Worm (Caenorhabditis elegans) whole organism, L4 larva: ENCODE measurements around the gene ufd-3.

Experiments used
- Y75B8A.6 ChIP-seq: fragments of 200-800 bp; sonication (Bioruptor generic); IDR thresholded peaks from 2 replicates; pipeline ENCODE4 v1.3.6; 2022; ENCODE audit warnings: missing genetic modification reagents, missing genetic modification characterization, missing compliant biosample characterization
- aly-2 ChIP-seq: sonication (generic microtip); optimal IDR thresholded peaks from 2 replicates; lab custom pipeline; 2018; ENCODE audit warnings: missing biosample characterization, missing genetic modification characterization
- ceh-82 ChIP-seq: sonication (generic microtip); optimal IDR thresholded peaks from 2 replicates; lab custom pipeline; 2017; ENCODE audit warnings: missing biosample characterization, missing genetic modification characterization
- lin-15B ChIP-seq: fragments of 150-350 bp; sonication (generic microtip); optimal IDR thresholded peaks from 3 replicates; lab custom pipeline; 2014; ENCODE audit warnings: missing biosample characterization, missing genetic modification characterization
- nhr-11 ChIP-seq: fragments of 150-350 bp; optimal IDR thresholded peaks from 2 replicates; lab custom pipeline; 2014; ENCODE audit warnings: missing biosample characterization, missing genetic modification characterization
- nhr-111 ChIP-seq: fragments of 200-800 bp; sonication (Bioruptor generic); optimal IDR thresholded peaks from 2 replicates; lab custom pipeline; 2018; ENCODE audit warnings: mild to moderate bottlenecking, missing genetic modification characterization, missing compliant biosample characterization
- pqm-1 ChIP-seq: sonication (generic microtip); optimal IDR thresholded peaks from 2 replicates; lab custom pipeline; 2017; ENCODE audit warnings: missing biosample characterization, missing genetic modification characterization

DNA sequence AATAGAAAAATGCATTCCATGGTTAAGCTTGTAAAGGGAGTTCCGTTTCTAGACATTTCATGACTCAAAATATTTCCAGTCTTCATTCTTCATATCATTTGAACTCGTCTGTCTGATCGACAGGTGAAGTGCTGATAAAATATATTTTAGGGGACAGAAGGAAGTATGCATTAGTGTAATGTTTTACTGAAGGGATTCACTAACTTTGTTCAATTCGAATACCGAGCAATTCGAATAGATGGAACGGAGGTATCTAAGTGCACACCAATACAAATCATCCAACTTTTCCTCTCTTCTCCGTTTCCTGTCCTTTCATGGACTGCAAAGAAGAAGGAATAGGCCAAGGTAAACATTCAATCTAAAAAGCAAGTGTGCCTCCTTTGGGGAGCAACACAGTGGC, 23.3 kb downstream of the ufd-3 start:
- TF ChIP-seq nhr-11 (tag; lab: Kevin White, UChicago), result no peak
- no peak for TF ChIP-seq nhr-111 (GFP tag; lab: Kevin White, UChicago)
- no peak for TF ChIP-seq ceh-82 (tag; lab: Kevin White, UChicago)
- TF ChIP-seq aly-2 (tag; lab: Kevin White, UChicago), result no peak
- TF ChIP-seq pqm-1 (tag; lab: Kevin White, UChicago), result peak; percentile 41
- TF ChIP-seq lin-15B (tag; lab: Kevin White, UChicago), result no peak
- no peak for TF ChIP-seq Y75B8A.6 (GFP tag; lab: Robert Waterston, UW)
